Fruit fly (Drosophila melanogaster) Kc167 (cell line): ENCODE data around the gene CG6833.

Experiments used
- Myc ChIP-seq: fragments of >200 bp; optimal IDR thresholded peaks from 2 replicates; lab custom pipeline; 2017; ENCODE audit warnings: missing external identifiers
- Sin3A ChIP-seq: fragments of >200 bp; optimal IDR thresholded peaks from 2 replicates; lab custom pipeline; 2018; ENCODE audit warnings: missing external identifiers
- h ChIP-seq: fragments of >200 bp; optimal IDR thresholded peaks from 3 replicates; lab custom pipeline; 2018; ENCODE audit warnings: missing external identifiers
- insv ChIP-seq: fragments of >200 bp; optimal IDR thresholded peaks from 3 replicates; lab custom pipeline; 2018; ENCODE audit warnings: missing external identifiers
- psq ChIP-seq: fragments of >200 bp; optimal IDR thresholded peaks from 2 replicates; lab custom pipeline; 2017; ENCODE audit warnings: missing external identifiers
- ttk ChIP-seq: sonication (Bioruptor generic); optimal IDR thresholded peaks from 2 replicates; lab custom pipeline; 2017; ENCODE audit warnings: missing external identifiers

DNA sequence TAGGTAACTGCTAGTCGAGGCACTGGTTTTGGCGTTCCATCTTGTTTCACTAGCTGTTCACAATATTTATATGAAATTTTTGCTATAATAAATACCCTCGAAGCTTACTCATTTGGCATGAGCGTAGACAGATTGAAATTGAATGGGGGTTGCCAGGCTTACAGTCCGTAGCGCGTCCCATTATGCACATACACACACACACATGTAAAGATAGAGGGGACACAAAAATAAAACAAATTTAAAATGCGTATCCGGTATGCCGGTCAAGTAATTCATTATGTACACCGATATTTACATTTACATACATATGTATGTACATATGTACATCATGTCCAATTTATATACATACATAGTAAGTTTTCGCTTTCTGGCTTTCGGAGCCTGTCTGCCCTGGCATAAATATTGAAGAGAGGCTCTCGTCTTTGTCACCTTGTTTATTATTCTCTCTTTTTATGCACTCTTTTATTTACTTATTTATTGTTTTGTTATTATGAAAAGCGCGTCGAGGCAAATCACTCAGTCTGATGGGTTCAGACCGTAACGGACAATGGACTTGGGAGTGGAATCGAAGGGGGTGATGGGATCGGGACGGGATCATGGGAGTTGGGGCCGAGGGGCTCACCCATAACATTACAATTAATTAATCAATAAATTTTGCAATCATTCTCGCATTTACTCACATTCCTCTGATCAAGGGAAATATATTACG, 8.4 kb downstream of the CG6833 start:
- TF ChIP-seq h (no peak), Myc (lab: Kevin White, UChicago) (no peak), psq (lab: Kevin White, UChicago) (no peak), Sin3A (lab: Kevin White, UChicago) (no peak), ttk (no peak), insv (no peak)
